Fruit fly (Drosophila melanogaster) whole organism, wandering third instar larva: Measurements from ENCODE around the gene CG32137.

ENCODE experiments used
- HLH106 ChIP-seq: fragments of 200-800 bp; optimal IDR thresholded peaks from 3 replicates; lab custom pipeline; 2019; ENCODE audit warnings: missing biosample characterization, mild to moderate bottlenecking, missing genetic modification characterization, moderate library complexity
- Hr78 ChIP-seq: fragments of >200 bp; optimal IDR thresholded peaks from 2 replicates; lab custom pipeline; 2017; ENCODE audit warnings: missing biosample characterization, missing genetic modification characterization
- Hr83 ChIP-seq: fragments of 200-300 bp; sonication (Bioruptor generic); optimal IDR thresholded peaks from 2 replicates; lab custom pipeline; 2016; ENCODE audit warnings: missing biosample characterization, mild to moderate bottlenecking, missing genetic modification characterization, moderate library complexity; ENCODE audit not compliant: poor library complexity, severe bottlenecking
- Mio ChIP-seq: sonication (Bioruptor generic); optimal IDR thresholded peaks from 2 replicates; lab custom pipeline; 2016; ENCODE audit warnings: missing biosample characterization, missing genetic modification characterization
- Myc ChIP-seq: fragments of >200 bp; optimal IDR thresholded peaks from 2 replicates; lab custom pipeline; 2017
- Rel ChIP-seq, 2 experiments: fragments of 200-800 bp; sonication (Bioruptor generic) in 1 of 2; optimal IDR thresholded peaks; 2 replicates in 1 of 2; 3 replicates in 1 of 2; lab custom pipeline; 2016 to 2019; ENCODE audit warnings: mild to moderate bottlenecking in 2 of 2, missing biosample characterization in 2 of 2, missing genetic modification characterization in 2 of 2, moderate library complexity in 1 of 2
- Sp1 ChIP-seq: fragments of 200-800 bp; sonication (Bioruptor generic); optimal IDR thresholded peaks from 3 replicates; lab custom pipeline; 2019; ENCODE audit warnings: missing biosample characterization, mild to moderate bottlenecking, missing genetic modification characterization, moderate library complexity
- h ChIP-seq: fragments of 200-800 bp; sonication (Bioruptor generic); optimal IDR thresholded peaks from 3 replicates; lab custom pipeline; 2016; ENCODE audit warnings: missing biosample characterization, mild to moderate bottlenecking, missing genetic modification characterization
- lola ChIP-seq: fragments of >200 bp; optimal IDR thresholded peaks from 2 replicates; lab custom pipeline; 2017; ENCODE audit warnings: missing biosample characterization, missing genetic modification characterization
- psq ChIP-seq: fragments of 200-800 bp; sonication (Bioruptor generic); optimal IDR thresholded peaks from 3 replicates; lab custom pipeline; 2017; ENCODE audit warnings: missing biosample characterization, mild to moderate bottlenecking, missing genetic modification characterization, moderate library complexity
- rgr ChIP-seq: fragments of 200-800 bp; sonication (Bioruptor generic); optimal IDR thresholded peaks from 3 replicates; lab custom pipeline; 2016; ENCODE audit warnings: missing biosample characterization, mild to moderate bottlenecking, missing genetic modification characterization
- sage ChIP-seq: fragments of 200-800 bp; sonication (Bioruptor generic); optimal IDR thresholded peaks from 2 replicates; lab custom pipeline; 2016; ENCODE audit warnings: missing biosample characterization, mild to moderate bottlenecking, missing genetic modification characterization

DNA sequence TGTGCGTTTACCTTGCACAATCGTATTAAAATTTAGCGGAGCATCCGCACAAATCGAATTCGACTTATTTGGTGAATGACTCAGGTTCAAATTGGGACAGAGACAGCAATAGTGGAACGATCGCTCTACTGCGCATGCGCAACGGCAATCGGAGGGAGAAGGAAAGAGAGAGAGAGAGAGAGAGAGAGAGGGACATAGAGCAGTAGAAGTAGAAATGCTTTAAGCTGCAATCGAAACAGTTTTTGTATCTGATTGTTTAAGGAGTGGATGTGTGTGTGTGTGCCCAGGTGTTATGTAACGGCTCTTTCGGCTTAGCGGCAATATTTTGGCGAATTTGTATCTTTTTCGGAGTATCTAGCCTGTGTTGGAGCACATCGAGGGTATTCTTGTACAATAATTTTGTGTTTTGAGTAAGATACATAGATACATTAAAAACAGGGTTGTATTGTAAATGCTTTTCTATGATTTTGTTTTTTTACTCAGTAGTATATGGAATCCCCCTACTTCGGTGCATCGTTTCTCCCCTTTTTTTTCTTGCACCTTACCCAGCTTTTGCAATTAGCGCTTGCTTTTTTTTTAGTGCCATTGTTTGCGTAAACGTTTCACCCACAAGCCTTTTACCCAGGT lies 10.5 kb downstream of the CG32137 start:
- TF ChIP-seq sage (GFP tag; lab: Kevin White, UChicago) (no peak), Hr78 (GFP tag; lab: Kevin White, UChicago) (no peak), Mio (no peak), Rel (GFP tag; optimal IDR thresholded peaks at IDR 0.05; lab: Kevin White, UChicago) (no peak), Rel (tag; optimal IDR thresholded peaks at IDR 0.05; lab: Kevin White, UChicago) (no peak), rgr (GFP tag; lab: Kevin White, UChicago) (peak; percentile 10), Myc (no peak), Sp1 (GFP tag; lab: Kevin White, UChicago) (no peak), Hr83 (GFP tag; lab: Kevin White, UChicago) (no peak), psq (no peak), HLH106 (tag; lab: Kevin White, UChicago) (no peak), lola (GFP tag; lab: Kevin White, UChicago) (no peak), h (GFP tag; lab: Kevin White, UChicago) (peak; percentile 16)
